Worm (Caenorhabditis elegans): ENCODE data around the gene D1022.9.

DNA sequence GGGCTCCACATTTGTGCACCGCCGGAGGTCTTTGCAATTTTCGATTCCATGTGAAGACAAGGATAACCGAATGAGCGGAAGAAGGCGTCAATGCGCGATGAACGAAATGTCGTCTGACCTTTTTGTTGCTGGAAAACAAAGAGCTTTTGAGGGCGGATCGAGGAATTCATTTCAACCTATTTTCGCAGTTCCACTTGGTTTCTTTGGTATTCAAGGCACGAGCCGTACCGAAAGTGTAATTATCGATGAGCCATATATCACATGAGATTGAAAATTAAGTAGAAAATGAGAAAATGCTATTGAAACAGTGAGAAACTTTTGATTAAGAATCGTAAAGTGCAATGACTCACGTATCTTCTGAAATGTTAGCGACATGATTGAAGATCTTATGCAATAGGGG lies 29.7 kb upstream of the D1022.9 start, which contains the start of gene glb-9:
- TF ChIP-seq ceh-82 (tag; optimal IDR thresholded peaks at IDR 0.05) (no peak), nhr-25 (tag; optimal IDR thresholded peaks at IDR 0.05) (no peak), R02D3.7 (tag; optimal IDR thresholded peaks at IDR 0.05) (no peak), dmd-4 (tag; optimal IDR thresholded peaks at IDR 0.05) (no peak), unc-39 (tag; optimal IDR thresholded peaks at IDR 0.05) (no peak), mdl-1 (tag; optimal IDR thresholded peaks at IDR 0.05) (no peak), ama-1 (optimal IDR thresholded peaks at IDR 0.05) (no peak), aly-2 (tag; optimal IDR thresholded peaks at IDR 0.05) (no peak), F13H6.1 (tag; optimal IDR thresholded peaks at IDR 0.05) (no peak), snpc-4 (tag; optimal IDR thresholded peaks at IDR 0.05) (no peak), ceh-16 (tag; optimal IDR thresholded peaks at IDR 0.05) (no peak), mab-5 (tag; optimal IDR thresholded peaks at IDR 0.05) (no peak), ZK546.5 (tag; optimal IDR thresholded peaks at IDR 0.05) (no peak)

Measured in whole organism, L2 larva.